Worm (Caenorhabditis elegans): ENCODE data around the gene hrpl-1.

The hrpl-1 gene

ce11 chrII:6887319-6888005, 11.1 kb upstream of the hrpl-1 start, which contains the start of gene pmp-2:
pmp-2 (minus strand) TSS chrII:6887805.
- no peak for TF ChIP-seq ceh-9 (tag; optimal IDR thresholded peaks at IDR 0.05)
- peak; percentile 11 for TF ChIP-seq nhr-23 (tag; optimal IDR thresholded peaks at IDR 0.05)
- TF ChIP-seq ceh-28 (tag; optimal IDR thresholded peaks at IDR 0.05), result peak; percentile 6
- TF ChIP-seq nhr-25 (tag; optimal IDR thresholded peaks at IDR 0.05), result no peak
- TF ChIP-seq nhr-43 (tag; optimal IDR thresholded peaks at IDR 0.05; ENCODE audit: poor library complexity, severe bottlenecking), result peak; percentile 18
- no peak for TF ChIP-seq skn-1 (tag; optimal IDR thresholded peaks at IDR 0.05)
- TF ChIP-seq pqm-1 (tag; optimal IDR thresholded peaks at IDR 0.05), result peak; percentile 8
- TF ChIP-seq elt-2 (tag; optimal IDR thresholded peaks at IDR 0.05), result peak; percentile 40
- peak; percentile 42 for TF ChIP-seq nhr-76 (tag; optimal IDR thresholded peaks at IDR 0.05)

- peak; percentile 65 for TF ChIP-seq nhr-23 (tag; optimal IDR thresholded peaks at IDR 0.05)
- TF ChIP-seq skn-1 (tag; optimal IDR thresholded peaks at IDR 0.05), result no peak
- no peak for TF ChIP-seq snpc-4 (tag; optimal IDR thresholded peaks at IDR 0.05)
- no peak for TF ChIP-seq unc-39 (tag; optimal IDR thresholded peaks at IDR 0.05)
- TF ChIP-seq ceh-9 (tag; optimal IDR thresholded peaks at IDR 0.05), result no peak
- no peak for TF ChIP-seq nhr-12 (tag; optimal IDR thresholded peaks at IDR 0.05)
- peak; percentile 78 for TF ChIP-seq nhr-43 (tag; optimal IDR thresholded peaks at IDR 0.05; ENCODE audit: poor library complexity, severe bottlenecking)
- TF ChIP-seq R02D3.7 (tag; optimal IDR thresholded peaks at IDR 0.05), result no peak
- TF ChIP-seq pha-4 (tag; optimal IDR thresholded peaks at IDR 0.05), result peak; percentile 73
- no peak for TF ChIP-seq nhr-11 (tag; optimal IDR thresholded peaks at IDR 0.05)
- TF ChIP-seq unc-62 (GFP tag; optimal IDR thresholded peaks at IDR 0.05), result no peak
- peak; percentile 38 for TF ChIP-seq lsy-12 (tag; optimal IDR thresholded peaks at IDR 0.05)
- TF ChIP-seq ztf-11 (tag; optimal IDR thresholded peaks at IDR 0.05), result no peak
- no peak for TF ChIP-seq nhr-25 (tag; optimal IDR thresholded peaks at IDR 0.05)
- TF ChIP-seq ceh-82 (tag; optimal IDR thresholded peaks at IDR 0.05), result no peak
- peak; percentile 10 for TF ChIP-seq jun-1 (tag; optimal IDR thresholded peaks at IDR 0.05)
- no peak for TF ChIP-seq mml-1 (tag; optimal IDR thresholded peaks at IDR 0.05)
- peak; percentile 21 for TF ChIP-seq nfya-1 (tag; optimal IDR thresholded peaks at IDR 0.05; ENCODE audit: insufficient read depth)
- peak; percentile 29 for TF ChIP-seq tbx-2 (tag; optimal IDR thresholded peaks at IDR 0.05)
- TF ChIP-seq ama-1 (optimal IDR thresholded peaks at IDR 0.05), result peak; percentile 91
- TF ChIP-seq pqm-1 (tag; optimal IDR thresholded peaks at IDR 0.05), result peak; percentile 63
- peak; percentile 4 for TF ChIP-seq nhr-76 (tag; optimal IDR thresholded peaks at IDR 0.05)
- peak; percentile 66 for TF ChIP-seq elt-2 (tag; optimal IDR thresholded peaks at IDR 0.05)
These were observed 10.3 kb upstream of the hrpl-1 start for ce11 chrII:6888211-6888610.

- TF ChIP-seq nfya-1 (tag; optimal IDR thresholded peaks at IDR 0.05; ENCODE audit: insufficient read depth) (no peak), ceh-9 (tag; optimal IDR thresholded peaks at IDR 0.05) (no peak), nhr-76 (tag; optimal IDR thresholded peaks at IDR 0.05) (no peak), snpc-4 (tag; optimal IDR thresholded peaks at IDR 0.05) (no peak), hmg-11 (tag; optimal IDR thresholded peaks at IDR 0.05) (no peak), elt-2 (tag; optimal IDR thresholded peaks at IDR 0.05) (no peak), lin-39 (tag; optimal IDR thresholded peaks at IDR 0.05) (peak; percentile 28), nhr-43 (tag; optimal IDR thresholded peaks at IDR 0.05; ENCODE audit: poor library complexity, severe bottlenecking) (peak; percentile 66), eor-1 (tag; optimal IDR thresholded peaks at IDR 0.05) (no peak), ama-1 (optimal IDR thresholded peaks at IDR 0.05) (peak; percentile 56), R02D3.7 (tag; optimal IDR thresholded peaks at IDR 0.05) (no peak)
These were observed 9.6 kb upstream of the hrpl-1 start for ce11 chrII:6888661-6889579.

ce11 chrII:6889580-6889922, 9.0 kb upstream of the hrpl-1 start:
- TF ChIP-seq fos-1 (tag; optimal IDR thresholded peaks at IDR 0.05) (peak; percentile 17), egl-27 (tag; optimal IDR thresholded peaks at IDR 0.05) (no peak), ama-1 (optimal IDR thresholded peaks at IDR 0.05) (peak; percentile 78)

ce11 chrII:6890095-6890494, 8.4 kb upstream of the hrpl-1 start, which contains the start of gene acer-1:
acer-1 (minus strand) TSS chrII:6890400.
- TF ChIP-seq R02D3.7 (tag; optimal IDR thresholded peaks at IDR 0.05), result no peak
- TF ChIP-seq ama-1 (optimal IDR thresholded peaks at IDR 0.05), result peak; percentile 93
- peak; percentile 13 for TF ChIP-seq lin-39 (tag; optimal IDR thresholded peaks at IDR 0.05)
- peak; percentile 9 for TF ChIP-seq nfya-1 (tag; optimal IDR thresholded peaks at IDR 0.05; ENCODE audit: insufficient read depth)
- TF ChIP-seq pha-4 (tag; optimal IDR thresholded peaks at IDR 0.05), result peak; percentile 37
- TF ChIP-seq elt-2 (tag; optimal IDR thresholded peaks at IDR 0.05), result peak; percentile 3
- TF ChIP-seq elt-3 (tag; optimal IDR thresholded peaks at IDR 0.05), result no peak

All from whole organism, L3 larva.